Worm (Caenorhabditis elegans) whole organism, young adult: ENCODE measurements around the gene pqn-92.

Source experiments
- chd-7 ChIP-seq: sonication (generic microtip); optimal IDR thresholded peaks from 2 replicates; lab custom pipeline; 2016; ENCODE audit warnings: mild to moderate bottlenecking, missing genetic modification characterization, moderate library complexity, missing compliant biosample characterization
- ets-4 ChIP-seq: fragments of 200-800 bp; sonication (Bioruptor generic); optimal IDR thresholded peaks from 2 replicates; lab custom pipeline; 2018; ENCODE audit warnings: mild to moderate bottlenecking, missing genetic modification characterization, missing compliant biosample characterization
- sea-2 ChIP-seq: fragments of 200-800 bp; sonication (Bioruptor generic); IDR thresholded peaks from 2 replicates; pipeline ENCODE4 v1.3.6; 2022; ENCODE audit warnings: missing genetic modification characterization, missing compliant biosample characterization
- snpc-1.1 ChIP-seq: sonication (generic microtip); optimal IDR thresholded peaks from 2 replicates; lab custom pipeline; 2017; ENCODE audit warnings: missing genetic modification characterization, mild to moderate bottlenecking, missing compliant biosample characterization, antibody characterized with exemption, moderate library complexity, missing genotype, missing genetic modification reagents; ENCODE audit not compliant: insufficient read depth
- unc-62 ChIP-seq: fragments of 150-350 bp; optimal IDR thresholded peaks from 2 replicates; lab custom pipeline; 2014; ENCODE audit warnings: missing biosample characterization, missing genetic modification reagents, missing genetic modification characterization

ce11 chrIII:12312886-12313285, 5.3 kb downstream of the pqn-92 start, which contains the start of gene Y75B8A.39:
- TF ChIP-seq chd-7 (tag; lab: Kevin White, UChicago), result no peak
- TF ChIP-seq ets-4 (GFP tag; lab: Kevin White, UChicago), result no peak
- TF ChIP-seq snpc-1.1, result no peak
- TF ChIP-seq unc-62 (GFP tag; lab: Kevin White, UChicago), result no peak
- TF ChIP-seq sea-2 (GFP tag; lab: Robert Waterston, UW), result no peak
